Worm (Caenorhabditis elegans) whole organism, mixed stage, embryonic: ENCODE measurements around the gene C25D7.16.
A peak's percentile ranks its signal among the peaks of the same experiment; 100 is the strongest.

ENCODE experiments used
- M03D4.4 ChIP-seq: sonication (generic microtip); optimal IDR thresholded peaks from 2 replicates; lab custom pipeline; 2017; ENCODE audit warnings: mild to moderate bottlenecking, missing genetic modification characterization, missing compliant biosample characterization
- bed-3 ChIP-seq: fragments of 200-800 bp; sonication (Bioruptor generic); optimal IDR thresholded peaks from 3 replicates; lab custom pipeline; 2018; ENCODE audit warnings: mild to moderate bottlenecking, missing genetic modification characterization, moderate library complexity, missing compliant biosample characterization
- blmp-1 ChIP-seq: fragments of 150-350 bp; optimal IDR thresholded peaks from 2 replicates; lab custom pipeline; 2014; ENCODE audit warnings: missing biosample characterization, missing genetic modification characterization
- ceh-43 ChIP-seq: fragments of 200-800 bp; sonication (Bioruptor generic); optimal IDR thresholded peaks from 2 replicates; lab custom pipeline; 2018; ENCODE audit warnings: mild to moderate bottlenecking, missing genetic modification characterization, moderate library complexity, missing compliant biosample characterization
- ces-1 ChIP-seq: fragments of 150-350 bp; optimal IDR thresholded peaks from 2 replicates; lab custom pipeline; 2014; ENCODE audit warnings: missing biosample characterization, missing genetic modification reagents, missing genetic modification characterization
- cnd-1 ChIP-seq: fragments of 200-800 bp; sonication (Bioruptor generic); optimal IDR thresholded peaks from 2 replicates; lab custom pipeline; 2018; ENCODE audit warnings: mild to moderate bottlenecking, missing genetic modification characterization, missing compliant biosample characterization
- drap-1 ChIP-seq: fragments of 200-800 bp; sonication (Bioruptor generic); optimal IDR thresholded peaks from 3 replicates; lab custom pipeline; 2018; ENCODE audit warnings: mild to moderate bottlenecking, missing genetic modification characterization, missing compliant biosample characterization
- elt-1 ChIP-seq: sonication (generic microtip); optimal IDR thresholded peaks from 2 replicates; lab custom pipeline; 2017; ENCODE audit warnings: missing genetic modification characterization, mild to moderate bottlenecking, missing compliant biosample characterization, antibody characterized with exemption, moderate library complexity, borderline replicate concordance; ENCODE audit not compliant: insufficient read depth
- elt-3 ChIP-seq: fragments of 150-350 bp; optimal IDR thresholded peaks from 2 replicates; lab custom pipeline; 2014; ENCODE audit warnings: missing biosample characterization, missing genetic modification characterization
- flh-1 ChIP-seq: fragments of 200-800 bp; sonication (Bioruptor generic); optimal IDR thresholded peaks from 2 replicates; lab custom pipeline; 2018; ENCODE audit warnings: mild to moderate bottlenecking, missing genetic modification characterization, moderate library complexity, missing compliant biosample characterization
- ham-2 ChIP-seq: fragments of 200-800 bp; sonication (Bioruptor generic); optimal IDR thresholded peaks from 2 replicates; lab custom pipeline; 2018; ENCODE audit warnings: mild to moderate bottlenecking, missing genetic modification characterization, missing compliant biosample characterization
- hlh-1 ChIP-seq: fragments of 150-350 bp; optimal IDR thresholded peaks from 2 replicates; lab custom pipeline; 2014; ENCODE audit warnings: missing biosample characterization, missing genetic modification reagents, missing genetic modification characterization
- lin-13 ChIP-seq: fragments of 150-350 bp; optimal IDR thresholded peaks from 2 replicates; lab custom pipeline; 2014; ENCODE audit warnings: missing biosample characterization, missing genetic modification characterization
- lin-32 ChIP-seq: fragments of 200-800 bp; sonication (Bioruptor generic); optimal IDR thresholded peaks from 2 replicates; lab custom pipeline; 2018; ENCODE audit warnings: mild to moderate bottlenecking, missing genetic modification characterization, missing compliant biosample characterization
- lsy-2 ChIP-seq: fragments of 150-350 bp; optimal IDR thresholded peaks from 2 replicates; lab custom pipeline; 2014; ENCODE audit warnings: missing biosample characterization, missing genetic modification characterization
- mab-5 ChIP-seq: fragments of 150-350 bp; optimal IDR thresholded peaks from 2 replicates; lab custom pipeline; 2014; ENCODE audit warnings: missing biosample characterization, missing genetic modification characterization
- mep-1 ChIP-seq: fragments of 150-350 bp; optimal IDR thresholded peaks from 2 replicates; lab custom pipeline; 2017; ENCODE audit warnings: missing biosample characterization, missing genetic modification reagents, missing genetic modification characterization, inconsistent platforms
- mls-2 ChIP-seq: sonication (generic microtip); optimal IDR thresholded peaks from 2 replicates; lab custom pipeline; 2016; ENCODE audit warnings: mild to moderate bottlenecking, missing genetic modification characterization, moderate library complexity, missing compliant biosample characterization
- nhr-12 ChIP-seq: fragments of 150-350 bp; optimal IDR thresholded peaks from 2 replicates; lab custom pipeline; 2014; ENCODE audit warnings: missing biosample characterization, missing genetic modification characterization
- nhr-2 ChIP-seq: fragments of 150-350 bp; optimal IDR thresholded peaks from 2 replicates; lab custom pipeline; 2014; ENCODE audit warnings: missing biosample characterization, missing genetic modification characterization
- nhr-28 ChIP-seq: fragments of 150-350 bp; optimal IDR thresholded peaks from 2 replicates; lab custom pipeline; 2014; ENCODE audit warnings: missing biosample characterization, missing genetic modification characterization
- nhr-76 ChIP-seq: sonication (generic microtip); optimal IDR thresholded peaks from 2 replicates; lab custom pipeline; 2017; ENCODE audit warnings: missing biosample characterization, missing genetic modification characterization
- sem-2 ChIP-seq: fragments of 200-800 bp; sonication (Bioruptor generic); optimal IDR thresholded peaks from 2 replicates; lab custom pipeline; 2018; ENCODE audit warnings: mild to moderate bottlenecking, missing genetic modification characterization, missing compliant biosample characterization
- snpc-4 ChIP-seq: fragments of 150-350 bp; optimal IDR thresholded peaks from 2 replicates; lab custom pipeline; 2014; ENCODE audit warnings: missing biosample characterization, missing genetic modification characterization
- sptf-1 ChIP-seq: sonication (generic microtip); optimal IDR thresholded peaks from 2 replicates; lab custom pipeline; 2017; ENCODE audit warnings: mild to moderate bottlenecking, missing genetic modification characterization, moderate library complexity, missing compliant biosample characterization
- tbx-8 ChIP-seq: fragments of 200-800 bp; sonication (Bioruptor generic); optimal IDR thresholded peaks from 2 replicates; lab custom pipeline; 2018; ENCODE audit warnings: mild to moderate bottlenecking, missing genetic modification characterization, moderate library complexity, missing compliant biosample characterization
- unc-120 ChIP-seq: sonication (generic microtip); optimal IDR thresholded peaks from 2 replicates; lab custom pipeline; 2017; ENCODE audit warnings: missing genetic modification characterization, missing compliant biosample characterization; ENCODE audit not compliant: poor library complexity, severe bottlenecking
- unc-39 ChIP-seq: fragments of 150-350 bp; optimal IDR thresholded peaks from 2 replicates; lab custom pipeline; 2014; ENCODE audit warnings: missing biosample characterization, missing genetic modification characterization
- zip-8 ChIP-seq: fragments of 150-350 bp; optimal IDR thresholded peaks from 2 replicates; lab custom pipeline; 2014; ENCODE audit warnings: missing biosample characterization, missing genetic modification characterization
- ztf-11 ChIP-seq: fragments of 150-350 bp; optimal IDR thresholded peaks from 2 replicates; lab custom pipeline; 2014; ENCODE audit warnings: missing biosample characterization, missing genetic modification characterization

C25D7.16 gene

ce11 chrV:15055873-15056272 lies at the start of gene C25D7.16:
C25D7.16 (plus strand) TSS chrV:15056173.
- TF ChIP-seq ham-2 (GFP tag; lab: Kevin White, UChicago) (no peak), elt-1 (tag; lab: Kevin White, UChicago) (no peak), mab-5 (tag; lab: Kevin White, UChicago) (no peak), nhr-12 (no peak)

DNA sequence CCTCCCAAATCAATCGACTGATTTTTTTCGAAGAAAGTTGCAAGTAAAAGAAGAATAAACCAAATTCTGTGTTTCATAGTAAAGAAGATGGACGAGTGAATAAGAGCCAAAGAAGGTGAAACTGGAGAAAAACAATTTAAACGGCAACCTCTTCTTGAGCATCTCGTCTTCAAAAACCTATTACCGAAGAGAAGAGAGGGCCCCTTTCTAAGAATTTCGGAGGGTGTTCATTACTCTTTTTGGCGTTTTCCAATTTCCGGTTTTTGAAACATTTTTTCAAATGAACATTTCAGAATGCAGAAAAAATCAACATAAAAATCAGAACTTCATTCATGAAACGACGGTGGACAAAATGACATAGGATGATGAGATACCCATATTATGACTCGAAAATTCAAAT lies 44.4 kb upstream of the C25D7.16 start, which contains the start of gene nmr-2:
Gene nmr-2, minus strand, starts transcription at position 101 of the 400 bp plus-strand sequence.
- TF ChIP-seq snpc-4 (tag; lab: Kevin White, UChicago) (no peak), drap-1 (GFP tag; lab: Kevin White, UChicago) (no peak), zip-8 (tag; lab: Kevin White, UChicago) (no peak), nhr-12 (no peak), ceh-43 (GFP tag; lab: Kevin White, UChicago) (no peak), lin-32 (GFP tag; lab: Kevin White, UChicago) (no peak), nhr-28 (tag; lab: Kevin White, UChicago) (no peak), unc-39 (tag; lab: Kevin White, UChicago) (no peak), M03D4.4 (tag; lab: Kevin White, UChicago) (no peak), blmp-1 (tag; lab: Kevin White, UChicago) (no peak), bed-3 (no peak), ham-2 (GFP tag; lab: Kevin White, UChicago) (no peak), mls-2 (tag; lab: Kevin White, UChicago) (no peak), elt-1 (tag; lab: Kevin White, UChicago) (no peak)
- TF ChIP-seq, all 35 proteins: peak for 0

- TF ChIP-seq ztf-11: no peak
- no peak for TF ChIP-seq cnd-1 (tag; lab: Kevin White, UChicago)
- TF ChIP-seq sem-2 (GFP tag; lab: Kevin White, UChicago): peak; percentile 10
- TF ChIP-seq hlh-1 (tag; lab: Kevin White, UChicago): no peak
- TF ChIP-seq, all 35 proteins: peak for 1
Observed at ce11 chrV:15012542-15013301, 43.3 kb upstream of the C25D7.16 start.

DNA sequence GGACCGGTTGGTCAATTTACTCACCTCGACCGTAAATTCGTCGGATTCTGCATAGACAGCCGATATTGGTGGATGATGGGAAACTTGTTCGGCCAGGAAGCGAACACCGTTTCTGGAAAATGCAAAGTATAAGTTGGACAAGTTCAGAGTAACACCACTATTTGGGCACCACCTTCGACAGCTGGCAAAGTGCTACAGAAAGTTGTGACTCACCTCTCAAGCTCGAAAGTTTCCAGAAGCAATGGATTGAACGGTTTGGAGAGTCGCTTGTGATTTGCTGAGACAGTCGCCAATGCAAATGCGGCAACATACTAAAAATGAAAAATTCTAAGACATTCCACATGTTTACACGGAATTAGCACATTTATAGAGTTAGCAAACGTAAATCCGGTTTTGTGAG lies 42.6 kb upstream of the C25D7.16 start:
- no peak for TF ChIP-seq mls-2 (tag; lab: Kevin White, UChicago)
- no peak for TF ChIP-seq hlh-1 (tag; lab: Kevin White, UChicago)
- TF ChIP-seq snpc-4 (tag; lab: Kevin White, UChicago): no peak
- no peak for TF ChIP-seq flh-1 (GFP tag; lab: Kevin White, UChicago)
- TF ChIP-seq drap-1 (GFP tag; lab: Kevin White, UChicago): no peak
- no peak for TF ChIP-seq lsy-2 (tag; lab: Kevin White, UChicago)
- TF ChIP-seq blmp-1 (tag; lab: Kevin White, UChicago): no peak
- TF ChIP-seq nhr-76 (tag; lab: Kevin White, UChicago): no peak
- TF ChIP-seq nhr-2 (tag; lab: Kevin White, UChicago): no peak
- TF ChIP-seq ham-2 (GFP tag; lab: Kevin White, UChicago): no peak
- TF ChIP-seq sem-2 (GFP tag; lab: Kevin White, UChicago): no peak
- no peak for TF ChIP-seq elt-3
- TF ChIP-seq ceh-43 (GFP tag; lab: Kevin White, UChicago): no peak
- TF ChIP-seq zip-8 (tag; lab: Kevin White, UChicago): no peak
- TF ChIP-seq nhr-12: no peak
- TF ChIP-seq cnd-1 (tag; lab: Kevin White, UChicago): no peak
- TF ChIP-seq elt-1 (tag; lab: Kevin White, UChicago): no peak
- no peak for TF ChIP-seq lin-32 (GFP tag; lab: Kevin White, UChicago)
- no peak for TF ChIP-seq M03D4.4 (tag; lab: Kevin White, UChicago)
- TF ChIP-seq, all 35 proteins: peak for 0

DNA sequence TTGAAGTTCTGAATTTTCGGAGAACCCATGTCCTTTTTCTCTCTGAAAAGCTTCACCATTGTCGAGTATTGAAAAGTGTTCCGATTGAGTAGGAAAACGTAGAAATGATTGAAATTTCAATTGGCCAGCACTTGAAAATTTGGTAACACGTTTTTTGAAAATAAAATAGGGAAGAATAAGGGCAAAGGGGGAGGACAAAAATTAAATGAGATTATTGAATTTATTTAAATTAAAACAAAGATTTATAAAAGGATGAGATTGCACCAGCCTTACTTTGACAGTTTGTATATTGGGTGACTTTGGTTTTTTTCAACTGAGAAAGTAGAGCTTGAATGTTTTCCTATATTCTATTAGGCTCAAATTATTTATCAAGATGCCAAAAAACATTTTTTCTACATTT lies 41.8 kb upstream of the C25D7.16 start, which contains the start of gene obr-2:
Gene obr-2, minus strand, starts transcription at position 101 of the 400 bp plus-strand sequence.
- TF ChIP-seq mab-5 (tag; lab: Kevin White, UChicago) (no peak), zip-8 (tag; lab: Kevin White, UChicago) (no peak), sem-2 (GFP tag; lab: Kevin White, UChicago) (no peak), nhr-76 (tag; lab: Kevin White, UChicago) (no peak), tbx-8 (no peak), hlh-1 (tag; lab: Kevin White, UChicago) (no peak), sptf-1 (tag; lab: Kevin White, UChicago) (no peak), ztf-11 (no peak), flh-1 (GFP tag; lab: Kevin White, UChicago) (no peak), mep-1 (tag; lab: Kevin White, UChicago) (no peak), ham-2 (GFP tag; lab: Kevin White, UChicago) (no peak), ces-1 (GFP tag; lab: Kevin White, UChicago) (no peak), cnd-1 (tag; lab: Kevin White, UChicago) (no peak), lin-13 (tag; lab: Kevin White, UChicago) (no peak), nhr-12 (no peak), unc-120 (tag; lab: Kevin White, UChicago) (no peak)
